Worm (Caenorhabditis elegans) whole organism, young adult: ENCODE measurements around the gene zipt-9.

Experiments
- B0019.2 ChIP-seq: fragments of 200-800 bp; sonication (Bioruptor generic); conservative IDR thresholded peaks from 2 replicates; pipeline ENCODE4 v1.3.6; 2022; ENCODE audit warnings: missing genetic modification reagents, missing genetic modification characterization, missing compliant biosample characterization
- B0035.1 ChIP-seq: sonication (generic microtip); optimal IDR thresholded peaks from 2 replicates; lab custom pipeline; 2016; ENCODE audit warnings: missing genetic modification characterization, mild to moderate bottlenecking, missing compliant biosample characterization, missing genotype, missing genetic modification reagents
- B0261.1 ChIP-seq: sonication (generic microtip); optimal IDR thresholded peaks from 2 replicates; lab custom pipeline; 2016; ENCODE audit warnings: mild to moderate bottlenecking, missing genetic modification characterization, moderate library complexity, missing compliant biosample characterization
- F22D6.2 ChIP-seq: sonication (generic microtip); optimal IDR thresholded peaks from 2 replicates; lab custom pipeline; 2016; ENCODE audit warnings: mild to moderate bottlenecking, missing genetic modification characterization, missing compliant biosample characterization
- F37B4.10 ChIP-seq: fragments of 200-800 bp; sonication (Bioruptor generic); IDR thresholded peaks from 2 replicates; pipeline ENCODE4 v1.3.6; 2022; ENCODE audit warnings: missing genetic modification characterization, missing compliant biosample characterization
- K11D2.4 ChIP-seq: fragments of 200-800 bp; sonication (Bioruptor generic); IDR thresholded peaks from 2 replicates; pipeline ENCODE4 v1.3.6; 2022; ENCODE audit warnings: missing genetic modification reagents, missing genetic modification characterization, missing compliant biosample characterization
- Y56A3A.18 ChIP-seq: fragments of 200-800 bp; sonication (Bioruptor generic); IDR thresholded peaks from 2 replicates; pipeline ENCODE4 v1.3.6; 2022; ENCODE audit warnings: missing genetic modification reagents, missing genetic modification characterization, missing compliant biosample characterization
- Y95B8A.8 ChIP-seq: fragments of 200-800 bp; sonication (Bioruptor generic); IDR thresholded peaks from 2 replicates; pipeline ENCODE4 v1.3.6; 2022; ENCODE audit warnings: missing genetic modification reagents, missing genetic modification characterization, missing compliant biosample characterization
- aptf-2 ChIP-seq: fragments of 200-800 bp; sonication (Bioruptor generic); conservative IDR thresholded peaks from 2 replicates; pipeline ENCODE4 v1.3.6; 2022; ENCODE audit warnings: missing genetic modification reagents, missing genetic modification characterization, missing compliant biosample characterization
- attf-5 ChIP-seq: fragments of 200-800 bp; sonication (Bioruptor generic); optimal IDR thresholded peaks from 2 replicates; lab custom pipeline; 2018; ENCODE audit warnings: mild to moderate bottlenecking, missing genetic modification characterization, missing compliant biosample characterization
- cebp-1 ChIP-seq, 2 experiments: fragments of 200-800 bp in 1 of 2; sonication (Bioruptor generic) in 1 of 2; sonication (generic microtip) in 1 of 2; IDR thresholded peaks in 1 of 2; optimal IDR thresholded peaks in 1 of 2; 2 replicates each; pipeline versions ENCODE4 v1.3.6 to Lab custom; 2017 to 2022; ENCODE audit warnings: missing compliant biosample characterization in 2 of 2, missing genetic modification characterization in 2 of 2, mild to moderate bottlenecking in 1 of 2, missing genetic modification reagents in 1 of 2, moderate library complexity in 1 of 2
- cebp-2 ChIP-seq: fragments of 200-800 bp; sonication (Bioruptor generic); IDR thresholded peaks from 2 replicates; pipeline ENCODE4 v1.3.6; 2022; ENCODE audit warnings: missing genetic modification characterization, missing compliant biosample characterization
- ceh-27 ChIP-seq: fragments of 200-800 bp; sonication (Bioruptor generic); optimal IDR thresholded peaks from 2 replicates; lab custom pipeline; 2018; ENCODE audit warnings: mild to moderate bottlenecking, missing genetic modification characterization, moderate library complexity, missing compliant biosample characterization
- ceh-40 ChIP-seq: fragments of 200-800 bp; sonication (Bioruptor generic); IDR thresholded peaks from 2 replicates; pipeline ENCODE4 v1.3.6; 2022; ENCODE audit warnings: missing genetic modification characterization, missing compliant biosample characterization
- dox-1 ChIP-seq: fragments of 200-800 bp; sonication (Bioruptor generic); IDR thresholded peaks from 2 replicates; pipeline ENCODE4 v1.3.6; 2022; ENCODE audit warnings: missing genetic modification reagents, missing genetic modification characterization, missing compliant biosample characterization
- dpff-1 ChIP-seq: sonication (generic microtip); optimal IDR thresholded peaks from 2 replicates; lab custom pipeline; 2017; ENCODE audit warnings: mild to moderate bottlenecking, missing genetic modification characterization, missing compliant biosample characterization
- egrh-3 ChIP-seq: fragments of 200-800 bp; sonication (Bioruptor generic); IDR thresholded peaks from 2 replicates; pipeline ENCODE4 v1.3.6; 2022; ENCODE audit warnings: missing genetic modification reagents, missing genetic modification characterization, missing compliant biosample characterization
- ekl-4 ChIP-seq: fragments of 200-800 bp; sonication (Bioruptor generic); IDR thresholded peaks from 2 replicates; pipeline ENCODE4 v1.3.6; 2022; ENCODE audit warnings: missing genetic modification reagents, missing genetic modification characterization, missing compliant biosample characterization
- hmg-1.2 ChIP-seq: fragments of 200-800 bp; sonication (Bioruptor generic); IDR thresholded peaks from 2 replicates; pipeline ENCODE4 v1.3.6; 2022; ENCODE audit warnings: missing genetic modification reagents, missing genetic modification characterization, missing compliant biosample characterization
- hmg-20 ChIP-seq: fragments of 200-800 bp; sonication (Bioruptor generic); IDR thresholded peaks from 2 replicates; pipeline ENCODE4 v1.3.6; 2022; ENCODE audit warnings: missing genetic modification reagents, missing genetic modification characterization, missing compliant biosample characterization
- hrde-1 ChIP-seq: sonication (generic microtip); optimal IDR thresholded peaks from 2 replicates; lab custom pipeline; 2016; ENCODE audit warnings: missing genetic modification characterization, mild to moderate bottlenecking, missing compliant biosample characterization, moderate library complexity, missing genotype, missing genetic modification reagents, borderline replicate concordance
- lin-54 ChIP-seq: fragments of 200-800 bp; sonication (Bioruptor generic); optimal IDR thresholded peaks from 2 replicates; lab custom pipeline; 2018; ENCODE audit warnings: mild to moderate bottlenecking, missing genetic modification characterization, missing compliant biosample characterization
- madf-6 ChIP-seq: fragments of 200-800 bp; sonication (Bioruptor generic); IDR thresholded peaks from 2 replicates; pipeline ENCODE4 v1.3.6; 2022; ENCODE audit warnings: missing genetic modification reagents, missing genetic modification characterization, missing compliant biosample characterization
- mcd-1 ChIP-seq: fragments of 200-800 bp; sonication (Bioruptor generic); IDR thresholded peaks from 2 replicates; pipeline ENCODE4 v1.3.6; 2022; ENCODE audit warnings: missing genetic modification reagents, missing genetic modification characterization, missing compliant biosample characterization
- mxl-1 ChIP-seq: sonication (generic microtip); optimal IDR thresholded peaks from 2 replicates; lab custom pipeline; 2016; ENCODE audit warnings: missing genetic modification characterization, missing compliant biosample characterization
- nfya-2 ChIP-seq: fragments of 200-800 bp; sonication (Bioruptor generic); IDR thresholded peaks from 2 replicates; pipeline ENCODE4 v1.3.6; 2022; ENCODE audit warnings: missing genetic modification reagents, missing genetic modification characterization, missing compliant biosample characterization
- nfyb-1 ChIP-seq: fragments of 200-800 bp; sonication (Bioruptor generic); IDR thresholded peaks from 2 replicates; pipeline ENCODE4 v1.3.6; 2022; ENCODE audit warnings: missing genetic modification reagents, missing genetic modification characterization, missing compliant biosample characterization
- nhr-27 ChIP-seq: fragments of 200-800 bp; sonication (Bioruptor generic); optimal IDR thresholded peaks from 2 replicates; lab custom pipeline; 2018; ENCODE audit warnings: mild to moderate bottlenecking, missing genetic modification characterization, moderate library complexity, missing compliant biosample characterization
- snpc-1.3 ChIP-seq: sonication (generic microtip); optimal IDR thresholded peaks from 2 replicates; lab custom pipeline; 2017; ENCODE audit warnings: missing genetic modification characterization, mild to moderate bottlenecking, missing compliant biosample characterization, antibody characterized with exemption, moderate library complexity, missing genotype, missing genetic modification reagents; ENCODE audit not compliant: insufficient read depth
- snpc-3.4 ChIP-seq: sonication (generic microtip); optimal IDR thresholded peaks from 2 replicates; lab custom pipeline; 2017; ENCODE audit warnings: missing genetic modification characterization, mild to moderate bottlenecking, missing compliant biosample characterization, antibody characterized with exemption, moderate library complexity, missing genotype, missing genetic modification reagents
- snpc-4 ChIP-seq, 5 experiments: fragments of 150-350 bp in 1 of 5; sonication (generic microtip) in 4 of 5; optimal IDR thresholded peaks; 2 replicates each; lab custom pipeline; 2014 to 2018; ENCODE audit warnings: missing genetic modification characterization in 5 of 5, missing biosample characterization in 3 of 5, antibody characterized with exemption in 2 of 5, mild to moderate bottlenecking in 2 of 5, missing compliant biosample characterization in 2 of 5, missing genotype in 2 of 5, moderate library complexity in 2 of 5, missing genetic modification reagents in 1 of 5
- ztf-18 ChIP-seq: sonication (generic microtip); optimal IDR thresholded peaks from 2 replicates; lab custom pipeline; 2016; ENCODE audit warnings: missing genotype, mild to moderate bottlenecking, missing genetic modification characterization, missing compliant biosample characterization
- ztf-26 ChIP-seq: sonication (generic microtip); optimal IDR thresholded peaks from 2 replicates; lab custom pipeline; 2017; ENCODE audit warnings: missing genetic modification characterization, missing compliant biosample characterization
- ztf-28 ChIP-seq: fragments of 200-800 bp; sonication (Bioruptor generic); IDR thresholded peaks from 2 replicates; pipeline ENCODE4 v1.3.6; 2022; ENCODE audit warnings: missing genetic modification reagents, missing genetic modification characterization, missing compliant biosample characterization

The zipt-9 gene

DNA sequence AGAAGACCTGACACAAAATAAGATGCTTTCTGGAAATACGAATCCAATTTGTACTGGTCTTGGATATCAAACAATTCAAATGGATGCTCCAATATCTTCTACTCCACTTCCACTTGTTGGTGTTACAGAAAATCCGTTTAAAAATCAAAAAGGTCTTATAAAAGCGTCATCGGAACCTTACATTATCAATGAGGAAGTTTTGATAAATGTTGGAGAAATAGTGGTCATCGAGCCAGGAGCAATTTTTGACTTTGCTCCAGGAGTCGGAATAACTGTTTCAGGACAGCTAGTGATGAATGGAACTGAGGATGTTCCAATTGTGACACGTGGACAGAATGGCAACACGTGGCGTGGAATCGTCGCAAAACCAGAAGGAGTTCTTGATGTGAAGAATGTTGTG, 21.0 kb downstream of the zipt-9 start (continued):
- TF ChIP-seq K11D2.4 (GFP tag; lab: Robert Waterston, UW) (no peak), snpc-4 (GFP tag; optimal IDR thresholded peaks at IDR 0.05; lab: Kevin White, UChicago) (no peak), snpc-4 (tag; optimal IDR thresholded peaks at IDR 0.05; lab: Kevin White, UChicago) (no peak)

DNA sequence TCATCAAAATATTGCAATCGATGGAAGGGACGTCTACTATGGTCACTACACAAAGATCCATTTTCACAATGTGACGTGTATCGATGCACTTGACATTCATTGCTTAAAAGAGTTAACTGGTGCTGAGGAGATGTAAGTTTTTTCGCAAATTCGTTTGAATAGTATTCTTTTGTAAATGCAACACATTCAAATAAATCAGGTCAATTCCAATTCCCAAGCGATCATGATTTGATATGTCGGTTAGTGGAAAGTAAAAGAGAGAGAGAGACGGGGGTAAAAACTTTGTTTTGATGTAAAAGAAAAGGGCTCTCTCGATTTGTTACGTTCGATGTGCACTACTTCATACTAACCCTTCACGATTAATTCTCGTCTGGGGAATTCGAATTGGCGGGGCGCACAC, 24.8 kb downstream of the zipt-9 start:
- TF ChIP-seq aptf-2 (GFP tag; lab: Robert Waterston, UW) (no peak), Y95B8A.8 (GFP tag; lab: Robert Waterston, UW) (no peak), attf-5 (GFP tag; lab: Kevin White, UChicago) (no peak), mcd-1 (GFP tag; lab: Robert Waterston, UW) (no peak), ceh-27 (no peak), snpc-4 (GFP tag; optimal IDR thresholded peaks at IDR 0.05; lab: Kevin White, UChicago) (no peak), snpc-4 (tag; optimal IDR thresholded peaks at IDR 0.05; lab: Kevin White, UChicago) (no peak), nfya-2 (no peak), B0261.1 (tag; lab: Kevin White, UChicago) (no peak), nfyb-1 (no peak), lin-54 (GFP tag; lab: Kevin White, UChicago) (no peak), ztf-26 (tag; lab: Kevin White, UChicago) (no peak), F22D6.2 (tag; lab: Kevin White, UChicago) (no peak), dox-1 (GFP tag; lab: Robert Waterston, UW) (no peak), snpc-1.3 (tag; lab: Kevin White, UChicago) (no peak), egrh-3 (no peak)

DNA sequence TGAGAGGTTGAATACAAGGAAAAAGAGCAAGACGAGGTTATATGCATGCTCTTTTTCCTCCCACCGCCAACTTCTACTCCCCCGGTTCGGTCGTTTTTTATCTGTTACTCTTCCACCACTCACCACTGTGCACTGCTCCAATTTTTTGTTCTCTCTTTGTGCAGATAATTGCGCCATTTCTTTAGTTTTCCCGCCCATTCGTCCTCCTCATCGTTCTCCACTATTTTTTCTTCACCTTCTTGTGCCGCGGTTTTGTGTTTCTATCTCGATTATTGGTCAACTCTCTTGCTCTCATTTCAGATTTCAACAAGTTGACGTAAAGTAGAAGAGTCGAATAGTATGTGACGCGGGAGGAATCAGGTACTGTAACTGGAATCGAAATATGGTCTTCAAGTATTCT, 25.5 kb downstream of the zipt-9 start, which contains the start of gene T01D3.1:
TSS of gene T01D3.1 (plus strand) at position 301 of the 400 bp plus-strand sequence.
- no peak for TF ChIP-seq hmg-20 (GFP tag; lab: Robert Waterston, UW)
- no peak for TF ChIP-seq F37B4.10
- TF ChIP-seq ztf-28, result no peak
- no peak for TF ChIP-seq ceh-40
- TF ChIP-seq B0261.1 (tag; lab: Kevin White, UChicago), result no peak
- TF ChIP-seq ekl-4 (GFP tag; lab: Robert Waterston, UW), result no peak
- no peak for TF ChIP-seq B0035.1
- no peak for TF ChIP-seq nhr-27
- TF ChIP-seq cebp-1 (GFP tag; IDR thresholded peaks at IDR 0.05; lab: Robert Waterston, UW), result no peak
- TF ChIP-seq cebp-1 (tag; optimal IDR thresholded peaks at IDR 0.05; lab: Kevin White, UChicago), result no peak
- TF ChIP-seq dpff-1 (tag; lab: Kevin White, UChicago), result no peak

DNA sequence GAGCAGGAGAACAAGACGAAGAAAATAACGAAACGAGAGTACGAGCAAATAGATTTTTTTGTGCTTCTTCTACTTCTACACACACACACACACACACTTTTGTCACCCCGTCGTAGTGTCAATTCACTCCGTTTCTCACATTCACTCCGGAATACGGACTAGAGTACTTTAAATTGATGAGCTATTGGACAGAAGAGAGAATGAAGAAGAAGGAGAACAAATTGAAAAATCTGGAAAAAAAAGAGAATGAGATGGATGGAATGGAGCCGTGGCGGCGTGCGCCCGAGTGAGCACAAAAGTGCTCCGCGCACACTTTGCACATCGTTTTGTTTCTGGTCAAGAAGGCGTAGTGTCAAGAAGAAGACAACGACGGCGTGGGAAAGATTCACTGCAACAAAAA, 27.6 kb downstream of the zipt-9 start:
- TF ChIP-seq snpc-3.4 (tag; lab: Kevin White, UChicago), result no peak
- TF ChIP-seq cebp-2, result no peak
- TF ChIP-seq B0019.2 (GFP tag; lab: Robert Waterston, UW), result no peak
- no peak for TF ChIP-seq hrde-1
- no peak for TF ChIP-seq ztf-18 (tag; lab: Kevin White, UChicago)
- TF ChIP-seq mxl-1 (tag; lab: Kevin White, UChicago), result no peak
- no peak for TF ChIP-seq mcd-1 (GFP tag; lab: Robert Waterston, UW)
- no peak for TF ChIP-seq Y95B8A.8 (GFP tag; lab: Robert Waterston, UW)
- no peak for TF ChIP-seq snpc-1.3 (tag; lab: Kevin White, UChicago)
- no peak for TF ChIP-seq Y56A3A.18 (GFP tag; lab: Robert Waterston, UW)
- TF ChIP-seq ztf-26 (tag; lab: Kevin White, UChicago), result no peak
- TF ChIP-seq madf-6, result no peak
- no peak for TF ChIP-seq hmg-20 (GFP tag; lab: Robert Waterston, UW)
- TF ChIP-seq hmg-1.2 (GFP tag; lab: Robert Waterston, UW), result no peak
